Fruit fly (Drosophila melanogaster) whole organism, prepupa: ENCODE measurements around the gene eIF1.

Source experiments
- Blimp-1 ChIP-seq: fragments of 200-800 bp; sonication (Bioruptor generic); optimal IDR thresholded peaks from 3 replicates; lab custom pipeline; 2017; ENCODE audit warnings: missing biosample characterization, missing genetic modification characterization, mild to moderate bottlenecking, moderate library complexity, missing genetic modification reagents
- CG10631 ChIP-seq: fragments of 200-800 bp; sonication (Bioruptor generic); optimal IDR thresholded peaks from 2 replicates; lab custom pipeline; 2016; ENCODE audit warnings: missing biosample characterization, missing genetic modification characterization
- CG10669 ChIP-seq: fragments of 200-800 bp; sonication (Bioruptor generic); optimal IDR thresholded peaks from 3 replicates; lab custom pipeline; 2018; ENCODE audit warnings: missing biosample characterization, mild to moderate bottlenecking, missing genetic modification characterization, moderate library complexity
- CG11294 ChIP-seq: fragments of 200-800 bp; sonication (Bioruptor generic); IDR thresholded peaks from 2 replicates; pipeline ENCODE4 v1.3.6; 2022; ENCODE audit warnings: missing biosample characterization, missing genetic modification characterization
- CG11762 ChIP-seq: fragments of 200-800 bp; sonication (Bioruptor generic); optimal IDR thresholded peaks from 3 replicates; lab custom pipeline; 2016; ENCODE audit warnings: missing biosample characterization, missing genetic modification characterization; ENCODE audit not compliant: insufficient read depth
- CG11902 ChIP-seq: fragments of 200-800 bp; sonication (Bioruptor generic); optimal IDR thresholded peaks from 3 replicates; lab custom pipeline; 2016; ENCODE audit warnings: missing biosample characterization, missing genetic modification characterization
- CG15336 ChIP-seq: fragments of 200-800 bp; sonication (Bioruptor generic); IDR thresholded peaks from 2 replicates; pipeline ENCODE4 v1.3.6; 2022; ENCODE audit warnings: missing biosample characterization, missing genetic modification characterization
- CG1621 ChIP-seq: fragments of 200-800 bp; sonication (Bioruptor generic); optimal IDR thresholded peaks from 3 replicates; lab custom pipeline; 2018; ENCODE audit warnings: missing biosample characterization, mild to moderate bottlenecking, missing genetic modification characterization
- CG32006 ChIP-seq: fragments of 200-800 bp; sonication (Bioruptor generic); optimal IDR thresholded peaks from 3 replicates; lab custom pipeline; 2017; ENCODE audit warnings: missing biosample characterization, mild to moderate bottlenecking, missing genetic modification characterization
- CG34406 ChIP-seq: fragments of 200-800 bp; sonication (Bioruptor generic); optimal IDR thresholded peaks from 3 replicates; lab custom pipeline; 2016; ENCODE audit warnings: missing biosample characterization, missing genetic modification characterization
- CG3919 ChIP-seq: fragments of 200-800 bp; sonication (Bioruptor generic); optimal IDR thresholded peaks from 3 replicates; lab custom pipeline; 2016; ENCODE audit warnings: missing biosample characterization, missing genetic modification characterization
- CG4318 ChIP-seq: fragments of 200-800 bp; sonication (Bioruptor generic); optimal IDR thresholded peaks from 3 replicates; lab custom pipeline; 2017; ENCODE audit warnings: missing biosample characterization, mild to moderate bottlenecking, missing genetic modification characterization
- CG6163 ChIP-seq: fragments of 200-800 bp; sonication (Bioruptor generic); IDR thresholded peaks from 3 replicates; pipeline ENCODE4 v1.3.6; 2022; ENCODE audit warnings: missing biosample characterization, missing genetic modification characterization
- CG6792 ChIP-seq: fragments of 200-800 bp; sonication (Bioruptor generic); optimal IDR thresholded peaks from 3 replicates; lab custom pipeline; 2016; ENCODE audit warnings: missing biosample characterization, missing genetic modification characterization
- CG6808 ChIP-seq: fragments of 200-800 bp; sonication (Bioruptor generic); optimal IDR thresholded peaks from 3 replicates; lab custom pipeline; 2017; ENCODE audit warnings: missing biosample characterization, missing genetic modification characterization, mild to moderate bottlenecking, moderate library complexity, missing genetic modification reagents
- CG6854 ChIP-seq: fragments of 200-800 bp; sonication (Bioruptor generic); optimal IDR thresholded peaks from 2 replicates; lab custom pipeline; 2017; ENCODE audit warnings: missing biosample characterization, mild to moderate bottlenecking, missing genetic modification characterization
- CG7368 ChIP-seq: fragments of 200-800 bp; sonication (Bioruptor generic); optimal IDR thresholded peaks from 3 replicates; lab custom pipeline; 2016; ENCODE audit warnings: missing biosample characterization, missing genetic modification characterization
- CG8632 ChIP-seq: fragments of 200-800 bp; sonication (Bioruptor generic); optimal IDR thresholded peaks from 3 replicates; lab custom pipeline; 2016; ENCODE audit warnings: missing biosample characterization, missing genetic modification characterization
- Eip75B ChIP-seq: fragments of 200-800 bp; sonication (Bioruptor generic); optimal IDR thresholded peaks from 3 replicates; lab custom pipeline; 2016; ENCODE audit warnings: missing biosample characterization, missing genetic modification characterization
- Eip78C ChIP-seq: fragments of 200-800 bp; sonication (Bioruptor generic); peaks from one replicate; lab custom pipeline; 2016; ENCODE audit warnings: missing biosample characterization, missing genetic modification characterization
- Ets21C ChIP-seq: fragments of 200-800 bp; sonication (Bioruptor generic); optimal IDR thresholded peaks from 3 replicates; lab custom pipeline; 2016; ENCODE audit warnings: missing biosample characterization, missing genetic modification characterization
- Ets96B ChIP-seq: fragments of 200-800 bp; optimal IDR thresholded peaks from 2 replicates; lab custom pipeline; 2019; ENCODE audit warnings: missing biosample characterization, mild to moderate bottlenecking, missing genetic modification characterization, moderate library complexity
- Hr4 ChIP-seq: fragments of 200-800 bp; sonication (Bioruptor generic); optimal IDR thresholded peaks from 3 replicates; lab custom pipeline; 2016; ENCODE audit warnings: missing biosample characterization, missing genetic modification characterization
- Met ChIP-seq: fragments of 200-800 bp; sonication (Bioruptor generic); optimal IDR thresholded peaks from 3 replicates; lab custom pipeline; 2016; ENCODE audit warnings: missing biosample characterization, missing genetic modification characterization
- Sox102F ChIP-seq: fragments of 200-800 bp; sonication (Bioruptor generic); optimal IDR thresholded peaks from 2 replicates; lab custom pipeline; 2016; ENCODE audit warnings: missing biosample characterization, mild to moderate bottlenecking, missing genetic modification characterization
- achi ChIP-seq: fragments of 200-800 bp; sonication (Bioruptor generic); optimal IDR thresholded peaks from 3 replicates; lab custom pipeline; 2016; ENCODE audit warnings: missing biosample characterization, missing genetic modification characterization
- acj6 ChIP-seq: fragments of 200-800 bp; sonication (Bioruptor generic); optimal IDR thresholded peaks from 3 replicates; lab custom pipeline; 2016; ENCODE audit warnings: missing biosample characterization, missing genetic modification characterization
- dac ChIP-seq: fragments of 200-800 bp; sonication (Bioruptor generic); optimal IDR thresholded peaks from 2 replicates; lab custom pipeline; 2017; ENCODE audit warnings: missing biosample characterization, mild to moderate bottlenecking, missing genetic modification characterization
- dsx ChIP-seq: fragments of 200-800 bp; optimal IDR thresholded peaks from 3 replicates; lab custom pipeline; 2019; ENCODE audit warnings: missing biosample characterization, mild to moderate bottlenecking, missing genetic modification characterization, moderate library complexity; ENCODE audit not compliant: poor library complexity, severe bottlenecking
- eg ChIP-seq: fragments of 200-800 bp; sonication (Bioruptor generic); IDR thresholded peaks from 3 replicates; pipeline ENCODE4 v1.3.6; 2022; ENCODE audit warnings: missing biosample characterization, missing genetic modification characterization
- fd59A ChIP-seq: fragments of 200-800 bp; sonication (Bioruptor generic); optimal IDR thresholded peaks from 2 replicates; lab custom pipeline; 2017; ENCODE audit warnings: missing biosample characterization, mild to moderate bottlenecking, missing genetic modification characterization, missing genetic modification reagents
- fd85E ChIP-seq: fragments of 200-800 bp; sonication (Bioruptor generic); optimal IDR thresholded peaks from 3 replicates; lab custom pipeline; 2016; ENCODE audit warnings: missing biosample characterization, missing genetic modification characterization
- fkh ChIP-seq: fragments of 200-800 bp; sonication (Bioruptor generic); optimal IDR thresholded peaks from 3 replicates; lab custom pipeline; 2017; ENCODE audit warnings: missing biosample characterization, mild to moderate bottlenecking, missing genetic modification characterization, moderate library complexity
- net ChIP-seq: fragments of 200-800 bp; sonication (Bioruptor generic); optimal IDR thresholded peaks from 3 replicates; lab custom pipeline; 2016; ENCODE audit warnings: missing biosample characterization, missing genetic modification characterization
- pdm3 ChIP-seq: fragments of 200-800 bp; sonication (Bioruptor generic); optimal IDR thresholded peaks from 3 replicates; lab custom pipeline; 2016; ENCODE audit warnings: missing biosample characterization, missing genetic modification characterization
- salr ChIP-seq, 2 experiments: fragments of 200-800 bp; sonication (Bioruptor generic); optimal IDR thresholded peaks; 3 replicates each; lab custom pipeline; 2016 to 2018; ENCODE audit warnings: missing biosample characterization in 2 of 2, missing genetic modification characterization in 2 of 2, mild to moderate bottlenecking in 1 of 2
- ss ChIP-seq, 2 experiments: fragments of 200-800 bp; sonication (Bioruptor generic); optimal IDR thresholded peaks; 2 replicates in 1 of 2; 3 replicates in 1 of 2; lab custom pipeline; 2017 to 2018; ENCODE audit warnings: mild to moderate bottlenecking in 2 of 2, missing biosample characterization in 2 of 2, missing genetic modification characterization in 2 of 2, moderate library complexity in 1 of 2
- svp ChIP-seq: fragments of 200-800 bp; sonication (Bioruptor generic); peaks from one replicate; lab custom pipeline; 2016; ENCODE audit warnings: missing biosample characterization, missing genetic modification characterization
- topi ChIP-seq: fragments of 200-800 bp; sonication (Bioruptor generic); optimal IDR thresholded peaks from 3 replicates; lab custom pipeline; 2016; ENCODE audit warnings: missing biosample characterization, missing genetic modification characterization
- vri ChIP-seq: fragments of 200-800 bp; sonication (Bioruptor generic); optimal IDR thresholded peaks from 3 replicates; lab custom pipeline; 2016; ENCODE audit warnings: missing biosample characterization, mild to moderate bottlenecking, missing genetic modification characterization

The eIF1 gene

dm6 chr3L:3186364-3186763 is 36.8 kb upstream of the eIF1 start, which contains the start of gene CG32284:
Gene CG32284, plus strand, starts transcription at chr3L:3186664.
- TF ChIP-seq Ets21C (GFP tag; lab: Kevin White, UChicago) (no peak), eg (no peak), vri (no peak), net (GFP tag; lab: Kevin White, UChicago) (no peak), CG1621 (tag; lab: Kevin White, UChicago) (no peak), CG4318 (GFP tag; lab: Kevin White, UChicago) (no peak), CG32006 (GFP tag; lab: Kevin White, UChicago) (no peak), salr (GFP tag; optimal IDR thresholded peaks at IDR 0.05; lab: Kevin White, UChicago) (no peak), dac (no peak), Blimp-1 (GFP tag; lab: Kevin White, UChicago) (no peak), fd59A (GFP tag; lab: Kevin White, UChicago) (no peak), achi (no peak), fkh (no peak)
- TF ChIP-seq, all 60 proteins: peak for 0

DNA sequence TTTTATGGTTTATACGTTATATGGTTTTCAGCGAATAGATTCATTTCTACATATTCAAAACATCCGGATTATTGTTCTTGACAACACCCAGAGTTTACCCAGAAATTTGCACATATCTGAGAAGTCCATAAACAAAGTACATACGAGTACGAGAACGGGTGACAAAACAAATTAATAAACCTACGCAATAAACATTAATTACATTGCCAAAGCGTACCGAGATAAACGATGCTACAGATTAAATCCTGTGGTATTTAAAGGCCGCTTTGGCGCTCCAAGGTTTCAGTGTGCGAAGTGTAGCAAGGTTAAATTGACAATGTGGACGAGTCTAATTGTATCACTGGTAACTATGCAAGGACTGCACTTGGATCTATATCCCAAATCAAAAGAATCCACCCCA is 35.9 kb upstream of the eIF1 start, which contains the start of gene CG14957:
CG14957 (plus strand) TSS at position 301 of the 400 bp plus-strand sequence.
- TF ChIP-seq achi (no peak), CG6808 (GFP tag; lab: Kevin White, UChicago) (no peak), CG6854 (GFP tag; lab: Kevin White, UChicago) (peak; percentile 0), ss (GFP tag; optimal IDR thresholded peaks at IDR 0.05; lab: Kevin White, UChicago) (no peak), Ets96B (tag; lab: Kevin White, UChicago) (no peak), CG7368 (GFP tag; lab: Kevin White, UChicago) (no peak)

DNA sequence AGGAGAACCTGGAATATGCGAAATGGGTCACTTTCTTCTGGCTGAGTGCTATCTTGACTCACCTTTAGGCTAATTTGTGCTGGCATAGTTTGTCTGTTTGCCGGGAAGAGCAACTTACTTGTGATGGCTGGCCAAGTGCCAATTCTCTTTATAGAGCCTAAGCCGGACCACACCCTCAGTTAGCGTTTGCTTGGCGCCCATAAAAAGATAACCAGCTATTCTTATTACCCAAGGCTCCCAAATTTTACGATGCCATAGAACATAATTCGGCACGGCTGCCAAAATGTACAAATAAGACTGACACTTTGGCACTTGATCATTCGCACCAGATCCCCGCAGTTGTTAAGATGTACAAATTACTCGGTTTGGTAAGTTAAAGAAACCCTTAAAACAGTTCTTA is 33.5 kb upstream of the eIF1 start, which contains the start of the genes CG42525 and CG14958:
CG42525 (minus strand) TSS at position 101 of the 400 bp plus-strand sequence.
CG14958 (plus strand) TSS at position 332 of the 400 bp plus-strand sequence.
- TF ChIP-seq CG11294 (no peak), Eip78C (no peak), Ets96B (tag; lab: Kevin White, UChicago) (no peak), CG15336 (GFP tag; lab: Robert Waterston, UW) (no peak), dsx (GFP tag; lab: Kevin White, UChicago) (no peak), net (GFP tag; lab: Kevin White, UChicago) (no peak), CG6808 (GFP tag; lab: Kevin White, UChicago) (no peak)
- TF ChIP-seq, all 60 proteins: peak for 0

dm6 chr3L:3192333-3192894 is 30.7 kb upstream of the eIF1 start, which contains the start of gene CG14965:
Gene CG14965, minus strand, starts transcription at chr3L:3192491.
- TF ChIP-seq fkh = peak; percentile 85
- no peak for TF ChIP-seq Hr4 (GFP tag; lab: Kevin White, UChicago)

DNA sequence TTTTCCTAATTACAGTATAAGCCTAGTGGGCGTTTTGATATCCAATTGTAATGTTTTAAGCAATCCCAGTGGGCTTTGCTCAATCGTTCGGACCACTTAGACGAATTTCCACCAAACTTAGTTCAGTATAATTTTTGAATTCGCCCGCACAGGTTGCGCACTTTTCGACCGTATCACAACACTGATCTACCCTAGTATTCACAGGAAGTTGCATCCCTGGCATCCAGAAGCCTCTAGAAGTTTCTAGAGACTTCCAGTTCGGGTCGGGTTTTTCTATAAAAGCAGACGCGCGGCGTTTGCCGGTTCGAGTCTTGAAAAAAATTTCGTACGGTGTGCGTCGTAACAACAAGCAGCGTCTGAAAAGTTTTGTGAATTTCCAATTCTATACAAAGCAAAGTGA is 30.2 kb upstream of the eIF1 start, which contains the start of gene Hsp83:
Hsp83 (plus strand) TSS at position 58 of the 400 bp plus-strand sequence.
- peak; percentile 92 for TF ChIP-seq CG8632
- TF ChIP-seq CG3919 (GFP tag; lab: Kevin White, UChicago) = peak; percentile 96
- TF ChIP-seq CG4318 (GFP tag; lab: Kevin White, UChicago) = peak; percentile 34
- TF ChIP-seq CG6792 (GFP tag; lab: Kevin White, UChicago) = peak; percentile 90
- TF ChIP-seq CG15336 (GFP tag; lab: Robert Waterston, UW) = peak; percentile 72
- TF ChIP-seq svp (GFP tag; lab: Kevin White, UChicago) = no peak
- TF ChIP-seq acj6 (GFP tag; lab: Kevin White, UChicago) = peak; percentile 85
- peak; percentile 90 for TF ChIP-seq CG10669 (GFP tag; lab: Kevin White, UChicago)
- peak; percentile 100 for TF ChIP-seq CG6854 (GFP tag; lab: Kevin White, UChicago)
- TF ChIP-seq eg = peak; percentile 94
- TF ChIP-seq CG10631 (GFP tag; lab: Kevin White, UChicago) = peak; percentile 77
- TF ChIP-seq salr (GFP tag; optimal IDR thresholded peaks at IDR 0.05; lab: Kevin White, UChicago) = peak; percentile 3 to 90
- peak; percentile 76 for TF ChIP-seq Ets21C (GFP tag; lab: Kevin White, UChicago)
- peak; percentile 97 for TF ChIP-seq CG6163 (GFP tag; lab: Robert Waterston, UW)
- TF ChIP-seq pdm3 (GFP tag; lab: Kevin White, UChicago) = peak; percentile 88
- peak; percentile 85 for TF ChIP-seq fd59A (GFP tag; lab: Kevin White, UChicago)
- TF ChIP-seq achi = peak; percentile 88
- peak; percentile 34 for TF ChIP-seq CG11902
- peak; percentile 91 for TF ChIP-seq Blimp-1 (GFP tag; lab: Kevin White, UChicago)
- TF ChIP-seq CG34406 (GFP tag; lab: Kevin White, UChicago) = peak; percentile 93
- TF ChIP-seq CG1621 (tag; lab: Kevin White, UChicago) = peak; percentile 89
- TF ChIP-seq dsx (GFP tag; lab: Kevin White, UChicago) = peak; percentile 77
- TF ChIP-seq Ets96B (tag; lab: Kevin White, UChicago) = peak; percentile 68
- peak; percentile 98 for TF ChIP-seq Sox102F (GFP tag; lab: Kevin White, UChicago)
- TF ChIP-seq Met = peak; percentile 94
- peak; percentile 94 for TF ChIP-seq fd85E (GFP tag; lab: Kevin White, UChicago)
- peak; percentile 92 for TF ChIP-seq topi (GFP tag; lab: Kevin White, UChicago)
- peak; percentile 82 for TF ChIP-seq CG11762 (GFP tag; lab: Kevin White, UChicago)
- peak; percentile 95 for TF ChIP-seq Eip75B (GFP tag; lab: Kevin White, UChicago)
